Worm (Caenorhabditis elegans): Measurements from ENCODE around the gene oatr-1.

The oatr-1 gene

ce11 chrIII:6373850-6374474, 22.0 kb downstream of the oatr-1 start:
- TF ChIP-seq lin-32 (GFP tag; optimal IDR thresholded peaks at IDR 0.05) (no peak), ceh-39 (tag; optimal IDR thresholded peaks at IDR 0.05) (no peak), M03D4.4 (tag; optimal IDR thresholded peaks at IDR 0.05) (no peak), tbx-8 (GFP tag; optimal IDR thresholded peaks at IDR 0.05) (no peak), unc-39 (tag; optimal IDR thresholded peaks at IDR 0.05) (no peak), mep-1 (tag; optimal IDR thresholded peaks at IDR 0.05) (no peak), mab-5 (tag; optimal IDR thresholded peaks at IDR 0.05) (no peak), mls-2 (tag; optimal IDR thresholded peaks at IDR 0.05) (no peak), nhr-12 (tag; optimal IDR thresholded peaks at IDR 0.05) (no peak), ztf-11 (tag; optimal IDR thresholded peaks at IDR 0.05) (no peak), ceh-83 (GFP tag; optimal IDR thresholded peaks at IDR 0.05) (no peak), ceh-43 (GFP tag; optimal IDR thresholded peaks at IDR 0.05) (no peak), blmp-1 (tag; optimal IDR thresholded peaks at IDR 0.05) (no peak), hlh-1 (tag; optimal IDR thresholded peaks at IDR 0.05) (no peak), bed-3 (GFP tag; optimal IDR thresholded peaks at IDR 0.05) (no peak), lin-13 (tag; optimal IDR thresholded peaks at IDR 0.05) (no peak), snpc-4 (tag; optimal IDR thresholded peaks at IDR 0.05) (no peak), nhr-2 (tag; optimal IDR thresholded peaks at IDR 0.05) (no peak), unc-120 (tag; optimal IDR thresholded peaks at IDR 0.05; ENCODE audit: poor library complexity, severe bottlenecking) (no peak), elt-1 (tag; optimal IDR thresholded peaks at IDR 0.05; ENCODE audit: borderline replicate concordance, insufficient read depth) (no peak)

- TF ChIP-seq lsy-2 (tag; optimal IDR thresholded peaks at IDR 0.05) (no peak), ceh-83 (GFP tag; optimal IDR thresholded peaks at IDR 0.05) (no peak), nhr-28 (tag; optimal IDR thresholded peaks at IDR 0.05) (no peak), mab-5 (tag; optimal IDR thresholded peaks at IDR 0.05) (no peak), hlh-1 (tag; optimal IDR thresholded peaks at IDR 0.05) (no peak), drap-1 (GFP tag; optimal IDR thresholded peaks at IDR 0.05) (no peak), ceh-39 (tag; optimal IDR thresholded peaks at IDR 0.05) (no peak), snpc-4 (tag; optimal IDR thresholded peaks at IDR 0.05) (no peak), unc-120 (tag; optimal IDR thresholded peaks at IDR 0.05; ENCODE audit: poor library complexity, severe bottlenecking) (no peak), sptf-1 (tag; optimal IDR thresholded peaks at IDR 0.05) (no peak), nhr-237 (tag; optimal IDR thresholded peaks at IDR 0.05) (no peak), lin-32 (GFP tag; optimal IDR thresholded peaks at IDR 0.05) (no peak), cnd-1 (tag; optimal IDR thresholded peaks at IDR 0.05) (no peak), unc-62 (GFP tag; optimal IDR thresholded peaks at IDR 0.05) (no peak), sem-2 (GFP tag; optimal IDR thresholded peaks at IDR 0.05) (no peak), M03D4.4 (tag; optimal IDR thresholded peaks at IDR 0.05) (no peak), elt-1 (tag; optimal IDR thresholded peaks at IDR 0.05; ENCODE audit: borderline replicate concordance, insufficient read depth) (no peak), nhr-12 (tag; optimal IDR thresholded peaks at IDR 0.05) (no peak), flh-1 (GFP tag; optimal IDR thresholded peaks at IDR 0.05) (no peak)
Measured at ce11 chrIII:6368524-6368923, 27.5 kb downstream of the oatr-1 start.

ce11 chrIII:6367712-6368111, 28.3 kb downstream of the oatr-1 start, which contains the start of the genes C56G2.15 and thoc-2:
Gene C56G2.15, minus strand, starts transcription at chrIII:6367899.
Gene thoc-2, plus strand, starts transcription at chrIII:6368042.
- TF ChIP-seq hlh-1 (tag; optimal IDR thresholded peaks at IDR 0.05) (no peak), ces-1 (GFP tag; optimal IDR thresholded peaks at IDR 0.05) (no peak), blmp-1 (tag; optimal IDR thresholded peaks at IDR 0.05) (no peak), lin-32 (GFP tag; optimal IDR thresholded peaks at IDR 0.05) (no peak), mls-2 (tag; optimal IDR thresholded peaks at IDR 0.05) (no peak), mab-5 (tag; optimal IDR thresholded peaks at IDR 0.05) (no peak), mep-1 (tag; optimal IDR thresholded peaks at IDR 0.05) (no peak), unc-120 (tag; optimal IDR thresholded peaks at IDR 0.05; ENCODE audit: poor library complexity, severe bottlenecking) (no peak), zip-8 (tag; optimal IDR thresholded peaks at IDR 0.05) (no peak), ceh-43 (GFP tag; optimal IDR thresholded peaks at IDR 0.05) (no peak), bed-3 (GFP tag; optimal IDR thresholded peaks at IDR 0.05) (no peak), cnd-1 (tag; optimal IDR thresholded peaks at IDR 0.05) (no peak), unc-62 (GFP tag; optimal IDR thresholded peaks at IDR 0.05) (no peak), tbx-8 (GFP tag; optimal IDR thresholded peaks at IDR 0.05) (no peak)

ce11 chrIII:6364395-6364794, 31.6 kb downstream of the oatr-1 start:
- no peak for TF ChIP-seq lin-13 (tag; optimal IDR thresholded peaks at IDR 0.05)
- no peak for TF ChIP-seq snpc-4 (tag; optimal IDR thresholded peaks at IDR 0.05)
- peak; percentile 41 for TF ChIP-seq hlh-1 (tag; optimal IDR thresholded peaks at IDR 0.05)
- TF ChIP-seq ham-2 (GFP tag; optimal IDR thresholded peaks at IDR 0.05) = no peak
- no peak for TF ChIP-seq lin-32 (GFP tag; optimal IDR thresholded peaks at IDR 0.05)
- no peak for TF ChIP-seq nhr-2 (tag; optimal IDR thresholded peaks at IDR 0.05)
- TF ChIP-seq unc-62 (GFP tag; optimal IDR thresholded peaks at IDR 0.05) = peak; percentile 24
- no peak for TF ChIP-seq mep-1 (tag; optimal IDR thresholded peaks at IDR 0.05)
- no peak for TF ChIP-seq ceh-39 (tag; optimal IDR thresholded peaks at IDR 0.05)
